Fruit fly (Drosophila melanogaster): Measurements from ENCODE around the gene smog.

The smog gene

dm6 chr2L:4820448-4821318 is 32.0 kb upstream of the smog start (continued):
- TF ChIP-seq CG3847 (GFP tag; IDR thresholded peaks at IDR 0.05) (peak; percentile 18), pfk (GFP tag; optimal IDR thresholded peaks at IDR 0.05) (no peak), Doc2 (GFP tag; IDR thresholded peaks at IDR 0.05) (no peak), run (tag; optimal IDR thresholded peaks at IDR 0.05) (peak; percentile 28), E2f2 (GFP tag; IDR thresholded peaks at IDR 0.05) (peak; percentile 53), Gug (GFP tag; IDR thresholded peaks at IDR 0.05) (peak; percentile 43; the same call in 2 of the 4 replicates), CG11504 (tag; optimal IDR thresholded peaks at IDR 0.05) (no peak), CG16815 (GFP tag; optimal IDR thresholded peaks at IDR 0.05) (peak; percentile 44), CG43689 (GFP tag; IDR thresholded peaks at IDR 0.05) (no peak), zfh1 (GFP tag; IDR thresholded peaks at IDR 0.05) (peak; percentile 54; the same call in 2 of the 3 replicates), repo (GFP tag; optimal IDR thresholded peaks at IDR 0.05) (no peak), bowl (GFP tag; IDR thresholded peaks at IDR 0.05) (no peak), lilli (GFP tag; optimal IDR thresholded peaks at IDR 0.05) (no peak), croc (GFP tag; conservative IDR thresholded peaks at IDR 0.05) (no peak; the same call in 1 of the 3 replicates), Elba2 (GFP tag; optimal IDR thresholded peaks at IDR 0.05) (no peak), ATbp (GFP tag; optimal IDR thresholded peaks at IDR 0.05) (peak; percentile 25), CG1024 (GFP tag; IDR thresholded peaks at IDR 0.05) (no peak), ind (GFP tag; optimal IDR thresholded peaks at IDR 0.05) (peak; percentile 46), HLH3B (GFP tag; IDR thresholded peaks at IDR 0.05) (peak; percentile 44; the same call in 1 of the 2 replicates), sd (tag; optimal IDR thresholded peaks at IDR 0.05) (no peak), lbe (GFP tag; optimal IDR thresholded peaks at IDR 0.05) (no peak), chm (GFP tag; IDR thresholded peaks at IDR 0.05) (no peak), ara (GFP tag; IDR thresholded peaks at IDR 0.05) (no peak; the same call in 1 of the 2 replicates), CG32532 (GFP tag; IDR thresholded peaks at IDR 0.05) (no peak), org-1 (GFP tag; optimal IDR thresholded peaks at IDR 0.05) (peak; percentile 62), Hsf (GFP tag; optimal IDR thresholded peaks at IDR 0.05) (peak; percentile 41), nau (GFP tag; optimal IDR thresholded peaks at IDR 0.05) (no peak), gcm2 (GFP tag; optimal IDR thresholded peaks at IDR 0.05) (no peak), CG1603 (tag; optimal IDR thresholded peaks at IDR 0.05) (peak; percentile 65), Vsx1 (GFP tag; optimal IDR thresholded peaks at IDR 0.05) (peak; percentile 19), wor (GFP tag; IDR thresholded peaks at IDR 0.05) (no peak; the same call in 1 of the 2 replicates), crol (GFP tag; IDR thresholded peaks at IDR 0.05) (peak; percentile 47), insv (GFP tag; optimal IDR thresholded peaks at IDR 0.05) (peak in 1 of 2 experiments; percentile 5), en (GFP tag; optimal IDR thresholded peaks at IDR 0.05) (no peak), CG6175 (GFP tag; IDR thresholded peaks at IDR 0.05) (no peak), CG32772 (GFP tag; IDR thresholded peaks at IDR 0.05) (peak; percentile 38), ase (GFP tag; IDR thresholded peaks at IDR 0.05) (no peak; the same call in 2 of the 3 replicates), Hr51 (GFP tag; optimal IDR thresholded peaks at IDR 0.05) (peak in 1 of 2 experiments; percentile 60), Mes4 (GFP tag; optimal IDR thresholded peaks at IDR 0.05) (no peak), NfI (GFP tag; optimal IDR thresholded peaks at IDR 0.05) (peak; percentile 16), CG34224 (GFP tag; IDR thresholded peaks at IDR 0.05; ENCODE audit: partially characterized antibody) (no peak), CG10654 (GFP tag; optimal IDR thresholded peaks at IDR 0.05) (no peak), CG13123 (GFP tag; optimal IDR thresholded peaks at IDR 0.05) (no peak), CG7987 (GFP tag; optimal IDR thresholded peaks at IDR 0.05) (no peak), ci (GFP tag; IDR thresholded peaks at IDR 0.05) (peak; percentile 44; the same call in 2 of the 3 replicates), dmrt11E (tag; optimal IDR thresholded peaks at IDR 0.05) (peak; percentile 59), Adf1 (GFP tag; IDR thresholded peaks at IDR 0.05) (no peak), CG17912 (GFP tag; optimal IDR thresholded peaks at IDR 0.05) (no peak), Rfx (GFP tag; IDR thresholded peaks at IDR 0.05) (peak; percentile 17; the same call in 1 of the 2 replicates)
